Worm (Caenorhabditis elegans) whole organism, L1 larva: ENCODE measurements around the gene C15B12.3.

Source experiments
- dpl-1 ChIP-seq, 3 experiments: fragments of 150-350 bp in 2 of 3; sonication (generic microtip) in 1 of 3; optimal IDR thresholded peaks; 2 replicates each; lab custom pipeline; 2014 to 2017; ENCODE audit warnings: missing biosample characterization in 3 of 3, missing genetic modification characterization in 3 of 3, missing genetic modification reagents in 3 of 3
- mep-1 ChIP-seq: fragments of 150-350 bp; optimal IDR thresholded peaks from 2 replicates; lab custom pipeline; 2014; ENCODE audit warnings: missing biosample characterization, missing genetic modification characterization
- nhr-28 ChIP-seq: fragments of 150-350 bp; optimal IDR thresholded peaks from 2 replicates; lab custom pipeline; 2014; ENCODE audit warnings: missing biosample characterization, missing genetic modification characterization
- ztf-11 ChIP-seq, 2 experiments: sonication (generic microtip); optimal IDR thresholded peaks; 2 replicates each; lab custom pipeline; 2016 to 2017; ENCODE audit warnings: missing genetic modification characterization in 2 of 2, missing biosample characterization in 1 of 2, missing compliant biosample characterization in 1 of 2

DNA sequence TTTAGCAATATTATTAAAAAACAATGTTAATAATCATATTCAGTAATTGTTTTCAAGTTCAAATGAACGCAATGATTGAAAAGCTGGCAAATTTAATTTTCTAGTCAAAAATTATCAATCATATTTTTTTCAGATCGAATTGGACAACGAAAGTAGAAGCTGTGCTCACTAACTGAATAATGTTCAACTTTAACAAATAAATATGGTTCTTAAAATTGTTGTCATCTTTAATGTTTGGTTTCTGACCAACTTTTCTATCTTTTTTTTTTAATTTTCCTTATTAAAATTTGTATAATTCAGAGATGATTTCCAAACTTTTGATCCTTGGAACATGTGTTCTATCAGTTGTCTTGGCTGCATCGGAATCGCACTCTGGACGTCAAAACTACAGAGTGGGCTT lies 44.6 kb upstream of the C15B12.3 start, which contains the start of gene ttr-35:
- TF ChIP-seq dpl-1 (GFP tag; optimal IDR thresholded peaks at IDR 0.05; lab: Kevin White, UChicago) (no peak), ztf-11 (tag; optimal IDR thresholded peaks at IDR 0.05; lab: Kevin White, UChicago) (no peak), nhr-28 (tag; lab: Kevin White, UChicago) (no peak), mep-1 (tag; lab: Kevin White, UChicago) (no peak)
